Worm (Caenorhabditis elegans) whole organism, young adult: ENCODE results near the gene Y22D7AL.7.

Experiments used
- B0035.1 ChIP-seq: sonication (generic microtip); optimal IDR thresholded peaks from 2 replicates; lab custom pipeline; 2016; ENCODE audit warnings: missing genetic modification characterization, mild to moderate bottlenecking, missing compliant biosample characterization, missing genotype, missing genetic modification reagents
- B0336.3 ChIP-seq: fragments of 200-800 bp; sonication (Bioruptor generic); IDR thresholded peaks from 2 replicates; pipeline ENCODE4 v1.3.6; 2022; ENCODE audit warnings: missing genetic modification characterization, missing compliant biosample characterization
- C17E4.6 ChIP-seq: fragments of 200-800 bp; sonication (Bioruptor generic); IDR thresholded peaks from 2 replicates; pipeline ENCODE4 v1.3.6; 2022; ENCODE audit warnings: missing genetic modification reagents, missing genetic modification characterization, missing compliant biosample characterization
- D2030.7 ChIP-seq: fragments of 200-800 bp; sonication (Bioruptor generic); IDR thresholded peaks from 2 replicates; pipeline ENCODE4 v1.3.6; 2022; ENCODE audit warnings: missing genetic modification reagents, missing genetic modification characterization, missing compliant biosample characterization
- F22D6.2 ChIP-seq: sonication (generic microtip); optimal IDR thresholded peaks from 2 replicates; lab custom pipeline; 2016; ENCODE audit warnings: mild to moderate bottlenecking, missing genetic modification characterization, missing compliant biosample characterization
- F33H1.4 ChIP-seq: fragments of 200-800 bp; sonication (Bioruptor generic); IDR thresholded peaks from 2 replicates; pipeline ENCODE4 v1.3.6; 2022; ENCODE audit warnings: missing genetic modification reagents, missing genetic modification characterization, missing compliant biosample characterization
- T26A5.8 ChIP-seq: sonication (generic microtip); optimal IDR thresholded peaks from 2 replicates; lab custom pipeline; 2016; ENCODE audit warnings: missing genetic modification characterization, missing compliant biosample characterization
- Y53F4B.3 ChIP-seq: fragments of 200-800 bp; sonication (Bioruptor generic); IDR thresholded peaks from 2 replicates; pipeline ENCODE4 v1.3.6; 2022; ENCODE audit warnings: missing genetic modification reagents, missing genetic modification characterization, missing compliant biosample characterization
- Y53G8AR.9 ChIP-seq: fragments of 200-800 bp; sonication (Bioruptor generic); conservative IDR thresholded peaks from 2 replicates; pipeline ENCODE4 v1.3.6; 2022; ENCODE audit warnings: missing genetic modification reagents, missing genetic modification characterization, missing compliant biosample characterization
- Y56A3A.18 ChIP-seq: fragments of 200-800 bp; sonication (Bioruptor generic); IDR thresholded peaks from 2 replicates; pipeline ENCODE4 v1.3.6; 2022; ENCODE audit warnings: missing genetic modification reagents, missing genetic modification characterization, missing compliant biosample characterization
- Y67H2A.10 ChIP-seq: fragments of 200-800 bp; sonication (Bioruptor generic); conservative IDR thresholded peaks from 2 replicates; pipeline ENCODE4 v1.3.6; 2022; ENCODE audit warnings: missing genetic modification reagents, missing genetic modification characterization, missing compliant biosample characterization
- akir-1 ChIP-seq: fragments of 200-800 bp; sonication (Bioruptor generic); optimal IDR thresholded peaks from 2 replicates; lab custom pipeline; 2018; ENCODE audit warnings: mild to moderate bottlenecking, missing genetic modification characterization, moderate library complexity, missing compliant biosample characterization
- aptf-3 ChIP-seq: fragments of 200-800 bp; sonication (Bioruptor generic); IDR thresholded peaks from 2 replicates; pipeline ENCODE4 v1.3.6; 2022; ENCODE audit warnings: missing genetic modification characterization, missing compliant biosample characterization
- atf-7 ChIP-seq: sonication (generic microtip); optimal IDR thresholded peaks from 2 replicates; lab custom pipeline; 2017; ENCODE audit warnings: mild to moderate bottlenecking, missing genetic modification characterization, missing compliant biosample characterization
- attf-6 ChIP-seq: fragments of 200-800 bp; sonication (Bioruptor generic); IDR thresholded peaks from 2 replicates; pipeline ENCODE4 v1.3.6; 2022; ENCODE audit warnings: missing genetic modification reagents, missing genetic modification characterization, missing compliant biosample characterization
- bed-1 ChIP-seq: fragments of 200-800 bp; sonication (Bioruptor generic); IDR thresholded peaks from 2 replicates; pipeline ENCODE4 v1.3.6; 2022; ENCODE audit warnings: missing genetic modification reagents, missing genetic modification characterization, missing compliant biosample characterization
- ceh-27 ChIP-seq: fragments of 200-800 bp; sonication (Bioruptor generic); optimal IDR thresholded peaks from 2 replicates; lab custom pipeline; 2018; ENCODE audit warnings: mild to moderate bottlenecking, missing genetic modification characterization, moderate library complexity, missing compliant biosample characterization
- ceh-79 ChIP-seq: sonication (generic microtip); optimal IDR thresholded peaks from 2 replicates; lab custom pipeline; 2017; ENCODE audit warnings: mild to moderate bottlenecking, missing genetic modification characterization, missing compliant biosample characterization
- ceh-91 ChIP-seq: fragments of 200-800 bp; sonication (Bioruptor generic); IDR thresholded peaks from 2 replicates; pipeline ENCODE4 v1.3.6; 2022; ENCODE audit warnings: missing genetic modification reagents, missing genetic modification characterization, missing compliant biosample characterization
- chd-7 ChIP-seq: sonication (generic microtip); optimal IDR thresholded peaks from 2 replicates; lab custom pipeline; 2016; ENCODE audit warnings: mild to moderate bottlenecking, missing genetic modification characterization, moderate library complexity, missing compliant biosample characterization
- die-1 ChIP-seq: sonication (generic microtip); optimal IDR thresholded peaks from 2 replicates; lab custom pipeline; 2016; ENCODE audit warnings: missing genotype, mild to moderate bottlenecking, missing genetic modification characterization, missing compliant biosample characterization
- dox-1 ChIP-seq: fragments of 200-800 bp; sonication (Bioruptor generic); IDR thresholded peaks from 2 replicates; pipeline ENCODE4 v1.3.6; 2022; ENCODE audit warnings: missing genetic modification reagents, missing genetic modification characterization, missing compliant biosample characterization
- dpff-1 ChIP-seq: sonication (generic microtip); optimal IDR thresholded peaks from 2 replicates; lab custom pipeline; 2017; ENCODE audit warnings: mild to moderate bottlenecking, missing genetic modification characterization, missing compliant biosample characterization
- dpl-1 ChIP-seq: fragments of 150-350 bp; optimal IDR thresholded peaks from 2 replicates; lab custom pipeline; 2014; ENCODE audit warnings: missing biosample characterization, missing genetic modification reagents, missing genetic modification characterization
- fkh-3 ChIP-seq: sonication (generic microtip); optimal IDR thresholded peaks from 2 replicates; lab custom pipeline; 2016; ENCODE audit warnings: mild to moderate bottlenecking, missing genetic modification characterization, missing compliant biosample characterization
- him-1 ChIP-seq: sonication (generic microtip); optimal IDR thresholded peaks from 2 replicates; lab custom pipeline; 2016; ENCODE audit warnings: missing genotype, missing genetic modification reagents, missing genetic modification characterization, missing compliant biosample characterization
- hlh-12 ChIP-seq: sonication (generic microtip); optimal IDR thresholded peaks from 2 replicates; lab custom pipeline; 2016; ENCODE audit warnings: missing genetic modification characterization, missing compliant biosample characterization
- let-526 ChIP-seq: fragments of 200-800 bp; sonication (Bioruptor generic); IDR thresholded peaks from 2 replicates; pipeline ENCODE4 v1.3.6; 2022; ENCODE audit warnings: missing genetic modification reagents, missing genetic modification characterization, missing compliant biosample characterization
- let-607 ChIP-seq, 2 experiments: fragments of 200-800 bp in 1 of 2; sonication (Bioruptor generic) in 1 of 2; sonication (generic microtip) in 1 of 2; optimal IDR thresholded peaks; 2 replicates each; lab custom pipeline; 2016 to 2018; ENCODE audit warnings: mild to moderate bottlenecking in 2 of 2, missing compliant biosample characterization in 2 of 2, missing genetic modification characterization in 2 of 2, moderate library complexity in 2 of 2, missing genotype in 1 of 2
- lin-40 ChIP-seq: sonication (generic microtip); optimal IDR thresholded peaks from 2 replicates; lab custom pipeline; 2016; ENCODE audit warnings: missing genetic modification characterization, mild to moderate bottlenecking, missing compliant biosample characterization, missing genotype, missing genetic modification reagents
- lin-54 ChIP-seq: fragments of 200-800 bp; sonication (Bioruptor generic); optimal IDR thresholded peaks from 2 replicates; lab custom pipeline; 2018; ENCODE audit warnings: mild to moderate bottlenecking, missing genetic modification characterization, missing compliant biosample characterization
- lir-1 ChIP-seq: fragments of 200-800 bp; sonication (Bioruptor generic); conservative IDR thresholded peaks from 2 replicates; pipeline ENCODE4 v1.3.6; 2022; ENCODE audit warnings: missing genetic modification reagents, missing genetic modification characterization, missing compliant biosample characterization
- lsl-1 ChIP-seq: fragments of 200-800 bp; sonication (Bioruptor generic); optimal IDR thresholded peaks from 2 replicates; lab custom pipeline; 2018; ENCODE audit warnings: mild to moderate bottlenecking, missing genetic modification characterization, moderate library complexity, missing compliant biosample characterization
- madf-10 ChIP-seq: sonication (generic microtip); optimal IDR thresholded peaks from 2 replicates; lab custom pipeline; 2016; ENCODE audit warnings: mild to moderate bottlenecking, missing genetic modification characterization, missing compliant biosample characterization
- madf-8 ChIP-seq: fragments of 200-800 bp; sonication (Bioruptor generic); conservative IDR thresholded peaks from 2 replicates; pipeline ENCODE4 v1.3.6; 2022; ENCODE audit warnings: missing genetic modification reagents, missing genetic modification characterization, missing compliant biosample characterization
- mcd-1 ChIP-seq: fragments of 200-800 bp; sonication (Bioruptor generic); IDR thresholded peaks from 2 replicates; pipeline ENCODE4 v1.3.6; 2022; ENCODE audit warnings: missing genetic modification reagents, missing genetic modification characterization, missing compliant biosample characterization
- mes-4 ChIP-seq: sonication (generic microtip); optimal IDR thresholded peaks from 2 replicates; lab custom pipeline; 2016; ENCODE audit warnings: missing genotype, missing genetic modification characterization, missing compliant biosample characterization
- sea-2 ChIP-seq: fragments of 200-800 bp; sonication (Bioruptor generic); IDR thresholded peaks from 2 replicates; pipeline ENCODE4 v1.3.6; 2022; ENCODE audit warnings: missing genetic modification characterization, missing compliant biosample characterization
- snpc-1.1 ChIP-seq: sonication (generic microtip); optimal IDR thresholded peaks from 2 replicates; lab custom pipeline; 2017; ENCODE audit warnings: missing genetic modification characterization, mild to moderate bottlenecking, missing compliant biosample characterization, antibody characterized with exemption, moderate library complexity, missing genotype, missing genetic modification reagents; ENCODE audit not compliant: insufficient read depth
- tlf-1 ChIP-seq: fragments of 200-800 bp; sonication (Bioruptor generic); optimal IDR thresholded peaks from 2 replicates; lab custom pipeline; 2018; ENCODE audit warnings: mild to moderate bottlenecking, missing genetic modification characterization, missing compliant biosample characterization
- unc-62 ChIP-seq: fragments of 150-350 bp; optimal IDR thresholded peaks from 2 replicates; lab custom pipeline; 2014; ENCODE audit warnings: missing biosample characterization, missing genetic modification reagents, missing genetic modification characterization
- zfh-2 ChIP-seq: fragments of 200-800 bp; sonication (Bioruptor generic); conservative IDR thresholded peaks from 2 replicates; pipeline ENCODE4 v1.3.6; 2022; ENCODE audit warnings: missing genetic modification reagents, missing genetic modification characterization, missing compliant biosample characterization
- zim-3 ChIP-seq: sonication (generic microtip); optimal IDR thresholded peaks from 2 replicates; lab custom pipeline; 2017; ENCODE audit warnings: mild to moderate bottlenecking, missing genetic modification characterization, moderate library complexity, missing compliant biosample characterization
- ztf-18 ChIP-seq: sonication (generic microtip); optimal IDR thresholded peaks from 2 replicates; lab custom pipeline; 2016; ENCODE audit warnings: missing genotype, mild to moderate bottlenecking, missing genetic modification characterization, missing compliant biosample characterization
- ztf-22 ChIP-seq: fragments of 200-800 bp; sonication (Bioruptor generic); optimal IDR thresholded peaks from 2 replicates; lab custom pipeline; 2018; ENCODE audit warnings: mild to moderate bottlenecking, missing genetic modification characterization, moderate library complexity, missing compliant biosample characterization
- ztf-25 ChIP-seq: fragments of 200-800 bp; sonication (Bioruptor generic); IDR thresholded peaks from 2 replicates; pipeline ENCODE4 v1.3.6; 2022; ENCODE audit warnings: missing genetic modification reagents, missing genetic modification characterization, missing compliant biosample characterization
- ztf-3 ChIP-seq: fragments of 200-800 bp; sonication (Bioruptor generic); optimal IDR thresholded peaks from 2 replicates; lab custom pipeline; 2018; ENCODE audit warnings: mild to moderate bottlenecking, missing genetic modification characterization, missing compliant biosample characterization

Gene Y22D7AL.7

DNA sequence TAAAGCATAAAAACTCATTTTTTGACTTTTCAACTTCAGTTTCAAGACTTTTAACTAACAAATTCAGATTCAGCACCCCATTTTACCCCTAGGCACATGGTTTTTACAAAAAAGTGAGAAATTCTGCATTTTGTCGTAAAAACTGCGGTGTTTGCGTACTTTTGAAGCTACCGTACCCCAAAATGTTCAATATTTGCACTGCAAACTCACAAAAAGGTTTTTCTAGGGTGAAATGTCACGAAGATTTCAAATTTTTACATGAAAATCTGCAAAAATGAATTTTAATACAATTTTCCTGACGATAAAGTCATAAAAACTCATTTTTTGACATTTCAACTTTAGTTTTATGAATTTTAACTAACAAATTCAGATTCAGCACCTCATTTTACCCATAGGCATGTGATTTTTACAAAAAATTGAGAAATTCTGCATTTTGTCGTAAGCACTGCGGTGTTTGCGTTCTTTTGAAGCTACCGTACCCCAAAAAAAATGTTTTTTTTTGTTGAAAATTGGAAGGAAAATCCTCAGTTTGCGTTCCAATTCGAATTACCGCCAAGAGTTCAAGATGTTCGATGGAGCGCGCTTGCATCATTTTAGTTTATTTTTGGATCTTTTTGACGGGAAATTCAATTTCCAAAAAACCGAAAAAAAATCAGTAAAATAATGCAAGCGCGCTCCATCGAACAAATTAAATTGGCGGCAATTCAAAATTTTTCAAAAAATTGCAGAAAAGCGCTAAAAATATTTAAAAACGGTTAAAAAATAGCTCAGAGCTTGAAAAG lies 39.9 kb downstream of the Y22D7AL.7 start (continued):
- TF ChIP-seq T26A5.8 = peak; percentile 39
- no peak for TF ChIP-seq ztf-22 (GFP tag; lab: Kevin White, UChicago)
- 0 out of 2 replicates have a peak, but pooled peaks have one; percentile 37 for TF ChIP-seq attf-6 (GFP tag; lab: Robert Waterston, UW)
- TF ChIP-seq C17E4.6 = 0 out of 2 replicates have a peak, but pooled peaks have one; percentile 17
- TF ChIP-seq atf-7 (tag; lab: Kevin White, UChicago) = peak; percentile 79
- TF ChIP-seq Y67H2A.10 (GFP tag; lab: Robert Waterston, UW) = no peak
- TF ChIP-seq fkh-3 (tag; lab: Kevin White, UChicago) = peak; percentile 83
- no peak for TF ChIP-seq akir-1 (GFP tag; lab: Kevin White, UChicago)
- TF ChIP-seq B0035.1 (tag; lab: Kevin White, UChicago) = peak; percentile 44
- TF ChIP-seq ztf-18 = peak; percentile 40
- peak; percentile 69 for TF ChIP-seq Y53G8AR.9 (GFP tag; lab: Robert Waterston, UW)
- TF ChIP-seq lsl-1 (GFP tag; lab: Kevin White, UChicago) = peak; percentile 55
- peak in 1 of 2 experiments; percentile 47 for TF ChIP-seq let-607 (tag; optimal IDR thresholded peaks at IDR 0.05; lab: Kevin White, UChicago)
- TF ChIP-seq lin-40 (tag; lab: Kevin White, UChicago) = peak; percentile 43
- TF ChIP-seq F22D6.2 (tag; lab: Kevin White, UChicago) = no peak
- peak; percentile 35 for TF ChIP-seq hlh-12 (tag; lab: Kevin White, UChicago)
- TF ChIP-seq bed-1 (GFP tag; lab: Robert Waterston, UW) = no peak
- TF ChIP-seq snpc-1.1 (tag; lab: Kevin White, UChicago) = no peak
- no peak for TF ChIP-seq zfh-2
- TF ChIP-seq B0336.3 (GFP tag; lab: Robert Waterston, UW) = peak; percentile 90
- peak; percentile 63 for TF ChIP-seq ceh-79 (tag; lab: Kevin White, UChicago)
- peak; percentile 48 for TF ChIP-seq dox-1 (GFP tag; lab: Robert Waterston, UW)
- TF ChIP-seq D2030.7 (GFP tag; lab: Robert Waterston, UW) = peak; percentile 38; the same call in 1 of the 2 replicates
- TF ChIP-seq dpff-1 (tag; lab: Kevin White, UChicago) = peak; percentile 92
- peak; percentile 36 for TF ChIP-seq dpl-1 (GFP tag; lab: Kevin White, UChicago)
- TF ChIP-seq ztf-25 (GFP tag; lab: Robert Waterston, UW) = peak; percentile 79
- 0 out of 2 replicates have a peak, but pooled peaks have one; percentile 7 for TF ChIP-seq madf-8
- no peak for TF ChIP-seq Y53F4B.3 (GFP tag; lab: Robert Waterston, UW)
- TF ChIP-seq tlf-1 (GFP tag; lab: Kevin White, UChicago) = peak; percentile 74
- no peak for TF ChIP-seq him-1 (tag; lab: Kevin White, UChicago)
- no peak for TF ChIP-seq sea-2 (GFP tag; lab: Robert Waterston, UW)
- peak; percentile 89 for TF ChIP-seq chd-7 (tag; lab: Kevin White, UChicago)
- TF ChIP-seq F33H1.4 (GFP tag; lab: Robert Waterston, UW) = no peak
- TF ChIP-seq ceh-27 = no peak
- TF ChIP-seq mes-4 = no peak
- TF ChIP-seq zim-3 = peak; percentile 51
- 0 out of 2 replicates have a peak, but pooled peaks have one; percentile 29 for TF ChIP-seq Y56A3A.18 (GFP tag; lab: Robert Waterston, UW)
- TF ChIP-seq unc-62 (GFP tag; lab: Kevin White, UChicago) = no peak
- TF ChIP-seq lin-54 = peak; percentile 87
- peak; percentile 88 for TF ChIP-seq mcd-1 (GFP tag; lab: Robert Waterston, UW)
- TF ChIP-seq lir-1 (GFP tag; lab: Robert Waterston, UW) = no peak
- TF ChIP-seq die-1 (tag; lab: Kevin White, UChicago) = peak; percentile 26
- 0 out of 2 replicates have a peak, but pooled peaks have one; percentile 13 for TF ChIP-seq let-526 (GFP tag; lab: Robert Waterston, UW)
- 0 out of 2 replicates have a peak, but pooled peaks have one; percentile 41 for TF ChIP-seq aptf-3 (GFP tag; lab: Robert Waterston, UW)
- peak; percentile 29 for TF ChIP-seq ztf-3
- TF ChIP-seq madf-10 (tag; lab: Kevin White, UChicago) = peak; percentile 6
- TF ChIP-seq ceh-91 (GFP tag; lab: Robert Waterston, UW) = no peak
